Fruit fly (Drosophila melanogaster) whole organism, pupa: ENCODE measurements around the gene gudu.

ENCODE experiments used
- CG10348 ChIP-seq: fragments of 200-800 bp; sonication (Bioruptor generic); IDR thresholded peaks from 2 replicates; pipeline ENCODE4 v1.3.6; 2022; ENCODE audit warnings: missing biosample characterization, missing genetic modification characterization
- CG12605 ChIP-seq: fragments of 200-800 bp; sonication (Bioruptor generic); IDR thresholded peaks from 2 replicates; pipeline ENCODE4 v1.3.6; 2022; ENCODE audit warnings: missing biosample characterization, missing genetic modification characterization
- CG15710 ChIP-seq: fragments of 200-800 bp; sonication (Bioruptor generic); optimal IDR thresholded peaks from 2 replicates; lab custom pipeline; 2018; ENCODE audit warnings: missing biosample characterization, mild to moderate bottlenecking, missing genetic modification characterization, moderate library complexity
- CG17806 ChIP-seq: fragments of 200-800 bp; sonication (Bioruptor generic); optimal IDR thresholded peaks from 2 replicates; lab custom pipeline; 2018; ENCODE audit warnings: missing biosample characterization, mild to moderate bottlenecking, missing genetic modification characterization, moderate library complexity
- CG32121 ChIP-seq: fragments of 200-800 bp; sonication (Bioruptor generic); IDR thresholded peaks from 2 replicates; pipeline ENCODE4 v1.3.6; 2022; ENCODE audit warnings: missing biosample characterization, missing genetic modification characterization
- CG34367 ChIP-seq: fragments of 200-800 bp; sonication (Bioruptor generic); optimal IDR thresholded peaks from 2 replicates; lab custom pipeline; 2018; ENCODE audit warnings: missing biosample characterization, mild to moderate bottlenecking, missing genetic modification characterization
- CG8159 ChIP-seq: fragments of 200-800 bp; sonication (Bioruptor generic); optimal IDR thresholded peaks from 3 replicates; lab custom pipeline; 2018; ENCODE audit warnings: missing biosample characterization, mild to moderate bottlenecking, missing genetic modification characterization, moderate library complexity
- CG9948 ChIP-seq: fragments of 200-800 bp; sonication (Bioruptor generic); optimal IDR thresholded peaks from 2 replicates; lab custom pipeline; 2018; ENCODE audit warnings: missing biosample characterization, mild to moderate bottlenecking, missing genetic modification characterization, moderate library complexity
- D1 ChIP-seq: fragments of 200-800 bp; sonication (Bioruptor generic); optimal IDR thresholded peaks from 2 replicates; lab custom pipeline; 2018; ENCODE audit warnings: missing biosample characterization, mild to moderate bottlenecking, missing genetic modification characterization, moderate library complexity
- EcR ChIP-seq: fragments of 200-800 bp; sonication (Bioruptor generic); optimal IDR thresholded peaks from 3 replicates; lab custom pipeline; 2019; ENCODE audit warnings: missing biosample characterization, missing genetic modification characterization, mild to moderate bottlenecking, moderate library complexity, missing genetic modification reagents
- Ets98B ChIP-seq: fragments of 200-800 bp; sonication (Bioruptor generic); IDR thresholded peaks from 2 replicates; pipeline ENCODE4 v1.3.6; 2022; ENCODE audit warnings: missing biosample characterization, missing genetic modification characterization
- Pif1A ChIP-seq: fragments of 200-800 bp; sonication (Bioruptor generic); optimal IDR thresholded peaks from 3 replicates; lab custom pipeline; 2016; ENCODE audit warnings: missing biosample characterization, missing genetic modification characterization
- fd96Ca ChIP-seq: fragments of 200-800 bp; sonication (Bioruptor generic); IDR thresholded peaks from 3 replicates; pipeline ENCODE4 v1.3.6; 2022; ENCODE audit warnings: missing biosample characterization, missing genetic modification characterization

DNA sequence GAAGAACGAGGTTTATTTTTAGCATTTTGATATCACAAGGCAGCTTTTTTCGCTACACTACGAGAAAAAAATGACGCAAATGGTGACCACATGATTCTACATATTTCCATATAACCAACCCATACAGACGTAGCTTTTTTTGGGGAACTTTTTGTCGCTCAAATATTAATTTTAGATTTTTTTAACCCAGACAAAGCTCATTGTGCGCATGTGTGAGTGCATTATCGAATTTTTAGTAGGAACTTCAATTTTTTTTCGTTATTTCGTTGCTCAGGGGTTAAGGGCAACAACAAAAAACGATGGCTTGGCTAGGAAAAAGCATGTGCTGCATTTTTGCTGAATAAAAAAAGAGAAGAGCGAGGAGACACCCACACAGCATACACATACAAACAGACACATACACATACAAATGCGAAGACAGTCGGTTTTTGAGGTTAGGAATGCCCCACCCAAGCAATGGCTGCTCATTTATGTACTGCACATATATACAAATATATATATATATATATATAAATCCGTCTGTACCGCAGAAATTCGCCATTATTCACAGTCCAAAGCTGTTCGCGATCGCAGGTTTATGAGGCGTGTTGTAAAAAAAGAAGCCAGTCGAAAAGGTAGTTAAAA is 36.1 kb downstream of the gudu start:
- TF ChIP-seq CG10348 = no peak
- peak; percentile 75 for TF ChIP-seq fd96Ca (GFP tag; lab: Robert Waterston, UW)
- TF ChIP-seq D1 (tag; lab: Kevin White, UChicago) = no peak
- no peak for TF ChIP-seq EcR
- peak; percentile 41 for TF ChIP-seq CG15710 (tag; lab: Kevin White, UChicago)
- peak; percentile 52 for TF ChIP-seq Pif1A (GFP tag; lab: Kevin White, UChicago)
- no peak for TF ChIP-seq Ets98B
- TF ChIP-seq CG17806 (tag; lab: Kevin White, UChicago) = peak; percentile 59
- TF ChIP-seq CG9948 = peak; percentile 65
- TF ChIP-seq CG8159 (tag; lab: Kevin White, UChicago) = peak; percentile 63
- TF ChIP-seq CG34367 (tag; lab: Kevin White, UChicago) = peak; percentile 55
- TF ChIP-seq CG12605 = no peak
- peak; percentile 33; the same call in 1 of the 2 replicates for TF ChIP-seq CG32121
